Worm (Caenorhabditis elegans) whole organism, young adult: ENCODE measurements around the gene F09F7.5.

Source experiments
- B0035.1 ChIP-seq: sonication (generic microtip); optimal IDR thresholded peaks from 2 replicates; lab custom pipeline; 2016; ENCODE audit warnings: missing genetic modification characterization, mild to moderate bottlenecking, missing compliant biosample characterization, missing genotype, missing genetic modification reagents
- B0336.3 ChIP-seq: fragments of 200-800 bp; sonication (Bioruptor generic); IDR thresholded peaks from 2 replicates; pipeline ENCODE4 v1.3.6; 2022; ENCODE audit warnings: missing genetic modification characterization, missing compliant biosample characterization
- F22D6.2 ChIP-seq: sonication (generic microtip); optimal IDR thresholded peaks from 2 replicates; lab custom pipeline; 2016; ENCODE audit warnings: mild to moderate bottlenecking, missing genetic modification characterization, missing compliant biosample characterization
- F39B2.1 ChIP-seq: fragments of 200-800 bp; sonication (Bioruptor generic); IDR thresholded peaks from 2 replicates; pipeline ENCODE4 v1.3.6; 2022; ENCODE audit warnings: missing genetic modification reagents, missing genetic modification characterization, missing compliant biosample characterization
- F55B11.4 ChIP-seq: sonication (generic microtip); optimal IDR thresholded peaks from 2 replicates; lab custom pipeline; 2016; ENCODE audit warnings: missing compliant biosample characterization, missing genetic modification characterization, borderline replicate concordance; ENCODE audit not compliant: insufficient read depth
- F57C9.4 ChIP-seq: sonication (generic microtip); optimal IDR thresholded peaks from 2 replicates; lab custom pipeline; 2017; ENCODE audit warnings: mild to moderate bottlenecking, missing genetic modification characterization, missing compliant biosample characterization
- K11D2.4 ChIP-seq: fragments of 200-800 bp; sonication (Bioruptor generic); IDR thresholded peaks from 2 replicates; pipeline ENCODE4 v1.3.6; 2022; ENCODE audit warnings: missing genetic modification reagents, missing genetic modification characterization, missing compliant biosample characterization
- K12H6.12 ChIP-seq: fragments of 200-800 bp; sonication (Bioruptor generic); optimal IDR thresholded peaks from 2 replicates; lab custom pipeline; 2018; ENCODE audit warnings: mild to moderate bottlenecking, missing genetic modification characterization, missing compliant biosample characterization
- T26A5.8 ChIP-seq: sonication (generic microtip); optimal IDR thresholded peaks from 2 replicates; lab custom pipeline; 2016; ENCODE audit warnings: missing genetic modification characterization, missing compliant biosample characterization
- Y53F4B.3 ChIP-seq: fragments of 200-800 bp; sonication (Bioruptor generic); IDR thresholded peaks from 2 replicates; pipeline ENCODE4 v1.3.6; 2022; ENCODE audit warnings: missing genetic modification reagents, missing genetic modification characterization, missing compliant biosample characterization
- Y53G8AR.9 ChIP-seq: fragments of 200-800 bp; sonication (Bioruptor generic); conservative IDR thresholded peaks from 2 replicates; pipeline ENCODE4 v1.3.6; 2022; ENCODE audit warnings: missing genetic modification reagents, missing genetic modification characterization, missing compliant biosample characterization
- Y79H2A.3 ChIP-seq: fragments of 200-800 bp; sonication (Bioruptor generic); conservative IDR thresholded peaks from 2 replicates; pipeline ENCODE4 v1.3.6; 2022; ENCODE audit warnings: missing genetic modification reagents, missing genetic modification characterization, missing compliant biosample characterization
- ccch-3 ChIP-seq: fragments of 200-800 bp; sonication (Bioruptor generic); optimal IDR thresholded peaks from 2 replicates; lab custom pipeline; 2018; ENCODE audit warnings: mild to moderate bottlenecking, missing genetic modification characterization, missing compliant biosample characterization
- cebp-2 ChIP-seq: fragments of 200-800 bp; sonication (Bioruptor generic); IDR thresholded peaks from 2 replicates; pipeline ENCODE4 v1.3.6; 2022; ENCODE audit warnings: missing genetic modification characterization, missing compliant biosample characterization
- ceh-58 ChIP-seq: fragments of 200-800 bp; sonication (Bioruptor generic); IDR thresholded peaks from 2 replicates; pipeline ENCODE4 v1.3.6; 2022; ENCODE audit warnings: missing genetic modification characterization, missing compliant biosample characterization
- dpff-1 ChIP-seq: sonication (generic microtip); optimal IDR thresholded peaks from 2 replicates; lab custom pipeline; 2017; ENCODE audit warnings: mild to moderate bottlenecking, missing genetic modification characterization, missing compliant biosample characterization
- ekl-4 ChIP-seq: fragments of 200-800 bp; sonication (Bioruptor generic); IDR thresholded peaks from 2 replicates; pipeline ENCODE4 v1.3.6; 2022; ENCODE audit warnings: missing genetic modification reagents, missing genetic modification characterization, missing compliant biosample characterization
- hmg-1.2 ChIP-seq: fragments of 200-800 bp; sonication (Bioruptor generic); IDR thresholded peaks from 2 replicates; pipeline ENCODE4 v1.3.6; 2022; ENCODE audit warnings: missing genetic modification reagents, missing genetic modification characterization, missing compliant biosample characterization
- hmg-20 ChIP-seq: fragments of 200-800 bp; sonication (Bioruptor generic); IDR thresholded peaks from 2 replicates; pipeline ENCODE4 v1.3.6; 2022; ENCODE audit warnings: missing genetic modification reagents, missing genetic modification characterization, missing compliant biosample characterization
- hrde-1 ChIP-seq: sonication (generic microtip); optimal IDR thresholded peaks from 2 replicates; lab custom pipeline; 2016; ENCODE audit warnings: missing genetic modification characterization, mild to moderate bottlenecking, missing compliant biosample characterization, moderate library complexity, missing genotype, missing genetic modification reagents, borderline replicate concordance
- lag-1 ChIP-seq: fragments of 200-800 bp; sonication (Bioruptor generic); IDR thresholded peaks from 2 replicates; pipeline ENCODE4 v1.3.6; 2022; ENCODE audit warnings: missing genetic modification reagents, missing genetic modification characterization, missing compliant biosample characterization
- let-526 ChIP-seq: fragments of 200-800 bp; sonication (Bioruptor generic); IDR thresholded peaks from 2 replicates; pipeline ENCODE4 v1.3.6; 2022; ENCODE audit warnings: missing genetic modification reagents, missing genetic modification characterization, missing compliant biosample characterization
- lin-35 ChIP-seq, 3 experiments: fragments of 150-350 bp in 2 of 3; sonication (generic microtip) in 1 of 3; optimal IDR thresholded peaks; 2 replicates each; lab custom pipeline; 2014 to 2018; ENCODE audit warnings: missing biosample characterization in 3 of 3, missing genetic modification characterization in 3 of 3, missing genetic modification reagents in 3 of 3
- madf-10 ChIP-seq: sonication (generic microtip); optimal IDR thresholded peaks from 2 replicates; lab custom pipeline; 2016; ENCODE audit warnings: mild to moderate bottlenecking, missing genetic modification characterization, missing compliant biosample characterization
- mes-4 ChIP-seq: sonication (generic microtip); optimal IDR thresholded peaks from 2 replicates; lab custom pipeline; 2016; ENCODE audit warnings: missing genotype, missing genetic modification characterization, missing compliant biosample characterization
- mxl-1 ChIP-seq: sonication (generic microtip); optimal IDR thresholded peaks from 2 replicates; lab custom pipeline; 2016; ENCODE audit warnings: missing genetic modification characterization, missing compliant biosample characterization
- nfya-1 ChIP-seq: sonication (generic microtip); optimal IDR thresholded peaks from 2 replicates; lab custom pipeline; 2017; ENCODE audit warnings: antibody characterized with exemption, missing compliant biosample characterization, missing genetic modification characterization, borderline replicate concordance; ENCODE audit not compliant: insufficient read depth
- nfya-2 ChIP-seq: fragments of 200-800 bp; sonication (Bioruptor generic); IDR thresholded peaks from 2 replicates; pipeline ENCODE4 v1.3.6; 2022; ENCODE audit warnings: missing genetic modification reagents, missing genetic modification characterization, missing compliant biosample characterization
- nhr-179 ChIP-seq: sonication (generic microtip); optimal IDR thresholded peaks from 2 replicates; lab custom pipeline; 2016; ENCODE audit warnings: mild to moderate bottlenecking, missing genetic modification characterization, missing compliant biosample characterization
- nhr-27 ChIP-seq: fragments of 200-800 bp; sonication (Bioruptor generic); optimal IDR thresholded peaks from 2 replicates; lab custom pipeline; 2018; ENCODE audit warnings: mild to moderate bottlenecking, missing genetic modification characterization, moderate library complexity, missing compliant biosample characterization
- nhr-80 ChIP-seq: sonication (generic microtip); optimal IDR thresholded peaks from 2 replicates; lab custom pipeline; 2016; ENCODE audit warnings: missing genetic modification characterization, missing compliant biosample characterization
- nhr-90 ChIP-seq: sonication (generic microtip); optimal IDR thresholded peaks from 2 replicates; lab custom pipeline; 2016; ENCODE audit warnings: missing genotype, mild to moderate bottlenecking, missing genetic modification characterization, missing compliant biosample characterization
- rec-8 ChIP-seq, 2 experiments: sonication (generic microtip); optimal IDR thresholded peaks; 2 replicates each; lab custom pipeline; 2016; ENCODE audit warnings: mild to moderate bottlenecking in 2 of 2, missing genetic modification characterization in 2 of 2, missing genetic modification reagents in 2 of 2, missing genotype in 2 of 2, missing biosample characterization in 1 of 2, missing compliant biosample characterization in 1 of 2, moderate library complexity in 1 of 2
- repo-1 ChIP-seq: sonication (generic microtip); optimal IDR thresholded peaks from 2 replicates; lab custom pipeline; 2017; ENCODE audit warnings: mild to moderate bottlenecking, missing genetic modification characterization, missing compliant biosample characterization
- snpc-1.3 ChIP-seq: sonication (generic microtip); optimal IDR thresholded peaks from 2 replicates; lab custom pipeline; 2017; ENCODE audit warnings: missing genetic modification characterization, mild to moderate bottlenecking, missing compliant biosample characterization, antibody characterized with exemption, moderate library complexity, missing genotype, missing genetic modification reagents; ENCODE audit not compliant: insufficient read depth
- tbp1 ChIP-seq: fragments of 200-800 bp; sonication (Bioruptor generic); optimal IDR thresholded peaks from 2 replicates; lab custom pipeline; 2018; ENCODE audit warnings: mild to moderate bottlenecking, missing genetic modification characterization, missing compliant biosample characterization
- unc-130 ChIP-seq: sonication (generic microtip); optimal IDR thresholded peaks from 2 replicates; lab custom pipeline; 2016; ENCODE audit warnings: missing genetic modification reagents, missing genetic modification characterization, missing compliant biosample characterization
- zfh-2 ChIP-seq: fragments of 200-800 bp; sonication (Bioruptor generic); conservative IDR thresholded peaks from 2 replicates; pipeline ENCODE4 v1.3.6; 2022; ENCODE audit warnings: missing genetic modification reagents, missing genetic modification characterization, missing compliant biosample characterization
- ztf-6 ChIP-seq: fragments of 200-800 bp; sonication (Bioruptor generic); IDR thresholded peaks from 2 replicates; pipeline ENCODE4 v1.3.6; 2022; ENCODE audit warnings: missing genetic modification reagents, missing genetic modification characterization, missing compliant biosample characterization

Gene F09F7.5

DNA sequence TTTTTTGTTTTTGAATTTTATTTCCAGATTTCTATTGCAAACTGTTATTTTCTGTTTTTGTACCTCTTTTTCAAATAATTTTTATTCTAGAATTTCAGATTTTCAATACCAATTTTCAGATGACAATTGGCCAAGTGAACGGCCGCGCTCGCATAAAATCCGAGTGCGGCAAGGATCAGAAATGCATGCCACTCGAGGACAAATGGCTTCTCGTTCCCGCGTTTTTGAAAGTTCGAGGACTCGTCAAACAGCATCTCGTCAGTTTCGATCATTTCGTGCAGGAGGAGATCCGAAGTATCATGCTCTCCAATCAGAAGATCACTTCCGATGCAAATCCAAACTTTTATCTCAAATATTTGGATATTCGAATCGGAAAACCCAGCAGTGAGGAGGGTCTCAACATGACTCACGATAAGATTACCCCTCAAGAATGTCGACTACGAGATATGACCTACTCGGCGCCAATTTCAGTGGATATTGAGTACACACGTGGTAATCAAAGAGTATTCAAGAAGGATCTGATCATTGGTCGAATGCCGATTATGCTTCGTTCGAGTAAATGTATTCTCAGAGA is 10.5 kb downstream of the F09F7.5 start, which contains the start of gene rpc-2 (continued):
- TF ChIP-seq T26A5.8 (tag; lab: Kevin White, UChicago) (peak; percentile 28), dpff-1 (tag; lab: Kevin White, UChicago) (peak; percentile 74), hmg-20 (0 out of 2 replicates have a peak, but pooled peaks have one; percentile 51), Y53G8AR.9 (GFP tag; lab: Robert Waterston, UW) (peak; percentile 86), F57C9.4 (tag; lab: Kevin White, UChicago) (no peak), F55B11.4 (tag; lab: Kevin White, UChicago) (no peak), madf-10 (tag; lab: Kevin White, UChicago) (peak; percentile 26), nhr-27 (tag; lab: Kevin White, UChicago) (peak; percentile 1), nhr-80 (tag; lab: Kevin White, UChicago) (no peak), nfya-2 (GFP tag; lab: Robert Waterston, UW) (0 out of 2 replicates have a peak, but pooled peaks have one; percentile 76), K11D2.4 (GFP tag; lab: Robert Waterston, UW) (no peak), rec-8 (tag; optimal IDR thresholded peaks at IDR 0.05; lab: Kevin White, UChicago) (peak in 1 of 2 experiments; percentile 24), F22D6.2 (tag; lab: Kevin White, UChicago) (no peak), nhr-90 (tag; lab: Kevin White, UChicago) (peak; percentile 59), ekl-4 (GFP tag; lab: Robert Waterston, UW) (peak; percentile 51), cebp-2 (GFP tag; lab: Robert Waterston, UW) (0 out of 2 replicates have a peak, but pooled peaks have one; percentile 34), B0035.1 (peak; percentile 9)

DNA sequence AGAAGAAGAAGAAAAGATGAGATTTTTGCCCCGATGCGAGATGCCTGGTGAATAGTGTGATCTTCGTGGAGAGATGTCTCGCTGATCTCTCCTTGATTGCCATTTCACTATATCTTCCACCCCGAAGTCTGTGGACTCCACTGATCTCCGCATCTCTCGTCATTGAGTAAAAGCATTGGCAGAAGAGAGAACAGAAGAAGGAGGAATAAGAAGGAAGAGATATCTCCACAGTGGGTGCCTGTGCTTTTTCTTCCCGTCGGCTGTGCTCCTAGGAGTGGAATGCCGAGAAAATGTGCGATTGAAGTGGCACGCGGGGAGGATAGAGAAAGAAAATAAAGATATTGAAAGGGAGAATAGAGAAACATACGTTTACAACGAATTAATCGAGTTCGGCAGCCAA is 16.9 kb downstream of the F09F7.5 start:
- TF ChIP-seq Y53F4B.3 (GFP tag; lab: Robert Waterston, UW): no peak
- TF ChIP-seq zfh-2: peak; percentile 84
- no peak for TF ChIP-seq mxl-1 (tag; lab: Kevin White, UChicago)
- no peak for TF ChIP-seq F39B2.1
- 0 out of 2 replicates have a peak, but pooled peaks have one; percentile 10 for TF ChIP-seq hmg-1.2 (GFP tag; lab: Robert Waterston, UW)

- no peak for TF ChIP-seq B0336.3 (GFP tag; lab: Robert Waterston, UW)
- TF ChIP-seq nhr-179 (tag; lab: Kevin White, UChicago): no peak
- TF ChIP-seq K12H6.12: no peak
- no peak for TF ChIP-seq repo-1 (tag; lab: Kevin White, UChicago)
- TF ChIP-seq B0035.1: no peak
- TF ChIP-seq ceh-58: no peak
- no peak for TF ChIP-seq nfya-1 (tag; lab: Kevin White, UChicago)
- TF ChIP-seq unc-130 (GFP tag; lab: Kevin White, UChicago): no peak
- TF ChIP-seq hrde-1: no peak
- TF ChIP-seq ztf-6 (GFP tag; lab: Robert Waterston, UW): no peak
- no peak for TF ChIP-seq ccch-3
- no peak for TF ChIP-seq lag-1 (GFP tag; lab: Robert Waterston, UW)
- no peak for TF ChIP-seq snpc-1.3
- no peak for TF ChIP-seq lin-35 (GFP tag; optimal IDR thresholded peaks at IDR 0.05; lab: Kevin White, UChicago)
- TF ChIP-seq mes-4 (tag; lab: Kevin White, UChicago): no peak
- TF ChIP-seq tbp1: no peak
- TF ChIP-seq Y79H2A.3 (GFP tag; lab: Robert Waterston, UW): no peak
- TF ChIP-seq let-526 (GFP tag; lab: Robert Waterston, UW): no peak
Observed at ce11 chrIII:5564325-5564724, 17.5 kb downstream of the F09F7.5 start.
